Fruit fly (Drosophila melanogaster) whole organism, embryonic: ENCODE data around the gene numb.

Experiments
- Aef1 ChIP-seq: fragments of 200-800 bp; sonication (Bioruptor generic); IDR thresholded peaks from 3 replicates; pipeline ENCODE4 v1.3.6; 2022; ENCODE audit warnings: missing biosample characterization, missing genetic modification characterization
- Atf-2 ChIP-seq: fragments of 200-800 bp; sonication (Bioruptor generic); optimal IDR thresholded peaks from 2 replicates; lab custom pipeline; 2016; ENCODE audit warnings: missing biosample characterization, missing genetic modification characterization
- Blimp-1 ChIP-seq: fragments of 200-800 bp; sonication (Bioruptor generic); optimal IDR thresholded peaks from 3 replicates; lab custom pipeline; 2018; ENCODE audit warnings: missing biosample characterization, missing genetic modification characterization, mild to moderate bottlenecking, moderate library complexity, missing genetic modification reagents
- CG11247 ChIP-seq: fragments of 200-800 bp; sonication (Bioruptor generic); IDR thresholded peaks from 2 replicates; pipeline ENCODE4 v1.3.6; 2022; ENCODE audit warnings: missing biosample characterization, missing genetic modification characterization
- CG11398 ChIP-seq: fragments of 200-800 bp; sonication (Bioruptor generic); optimal IDR thresholded peaks from 2 replicates; lab custom pipeline; 2016; ENCODE audit warnings: missing biosample characterization, missing genetic modification characterization
- CG11723 ChIP-seq: fragments of 200-800 bp; sonication (Bioruptor generic); optimal IDR thresholded peaks from 2 replicates; lab custom pipeline; 2017; ENCODE audit warnings: missing biosample characterization, mild to moderate bottlenecking, missing genetic modification characterization
- CG1233 ChIP-seq: fragments of 200-800 bp; sonication (Bioruptor generic); optimal IDR thresholded peaks from 4 replicates; lab custom pipeline; 2018; ENCODE audit warnings: missing biosample characterization, mild to moderate bottlenecking, missing genetic modification characterization
- CG14710 ChIP-seq: fragments of 200-800 bp; sonication (Bioruptor generic); optimal IDR thresholded peaks from 3 replicates; lab custom pipeline; 2019; ENCODE audit warnings: missing biosample characterization, mild to moderate bottlenecking, missing genetic modification characterization, moderate library complexity
- CG16863 ChIP-seq: fragments of 200-800 bp; sonication (Bioruptor generic); optimal IDR thresholded peaks from 3 replicates; lab custom pipeline; 2016; ENCODE audit warnings: missing biosample characterization, missing genetic modification characterization
- CG17328 ChIP-seq: fragments of 200-800 bp; sonication (Bioruptor generic); IDR thresholded peaks from 2 replicates; pipeline ENCODE4 v1.3.6; 2022; ENCODE audit warnings: missing biosample characterization, missing genetic modification characterization
- CG30431 ChIP-seq: fragments of 200-800 bp; sonication (Bioruptor generic); optimal IDR thresholded peaks from 2 replicates; lab custom pipeline; 2017; ENCODE audit warnings: missing biosample characterization, missing genetic modification characterization
- CG31365 ChIP-seq: fragments of 200-800 bp; sonication (Bioruptor generic); optimal IDR thresholded peaks from 2 replicates; lab custom pipeline; 2018; ENCODE audit warnings: missing biosample characterization, mild to moderate bottlenecking, missing genetic modification characterization
- CG3726 ChIP-seq: fragments of 200-800 bp; sonication (Bioruptor generic); IDR thresholded peaks from 3 replicates; pipeline ENCODE4, ENCODE4 v1.3.6; 2022; ENCODE audit warnings: missing biosample characterization, missing genetic modification characterization
- CG4617 ChIP-seq: fragments of 200-800 bp; sonication (Bioruptor generic); optimal IDR thresholded peaks from 3 replicates; lab custom pipeline; 2016; ENCODE audit warnings: missing biosample characterization, missing genetic modification characterization, borderline replicate concordance
- CG4820 ChIP-seq: fragments of 200-800 bp; sonication (Bioruptor generic); optimal IDR thresholded peaks from 3 replicates; lab custom pipeline; 2016; ENCODE audit warnings: missing biosample characterization, missing genetic modification characterization
- CG4854 ChIP-seq: fragments of 200-800 bp; sonication (Bioruptor generic); optimal IDR thresholded peaks from 2 replicates; lab custom pipeline; 2016; ENCODE audit warnings: missing biosample characterization, missing genetic modification characterization, inconsistent platforms
- CG6683 ChIP-seq: fragments of 200-800 bp; sonication (Bioruptor generic); optimal IDR thresholded peaks from 2 replicates; lab custom pipeline; 2017; ENCODE audit warnings: missing biosample characterization, mild to moderate bottlenecking, missing genetic modification characterization, missing genetic modification reagents
- CG8359 ChIP-seq: fragments of 200-800 bp; sonication (Bioruptor generic); optimal IDR thresholded peaks from 2 replicates; lab custom pipeline; 2017; ENCODE audit warnings: missing biosample characterization, mild to moderate bottlenecking, missing genetic modification characterization, borderline replicate concordance
- CG9876 ChIP-seq: fragments of 200-800 bp; sonication (Bioruptor generic); optimal IDR thresholded peaks from 2 replicates; lab custom pipeline; 2016; ENCODE audit warnings: missing biosample characterization, missing genetic modification characterization
- CoRest ChIP-seq: fragments of 200-800 bp; sonication (Bioruptor generic); optimal IDR thresholded peaks from 3 replicates; lab custom pipeline; 2018; ENCODE audit warnings: missing biosample characterization, mild to moderate bottlenecking, missing genetic modification characterization, moderate library complexity
- Dbx ChIP-seq: fragments of 200-800 bp; sonication (Bioruptor generic); IDR thresholded peaks from 3 replicates; pipeline ENCODE4 v1.3.6; 2022; ENCODE audit warnings: missing biosample characterization, missing genetic modification characterization
- Dek ChIP-seq: fragments of 200-800 bp; sonication (Bioruptor generic); optimal IDR thresholded peaks from 3 replicates; lab custom pipeline; 2019; ENCODE audit warnings: missing biosample characterization, mild to moderate bottlenecking, missing genetic modification characterization, moderate library complexity
- GATAe ChIP-seq: fragments of 200-800 bp; sonication (Bioruptor generic); conservative IDR thresholded peaks from 2 replicates; pipeline ENCODE4 v1.3.6; 2022; ENCODE audit warnings: missing biosample characterization, missing genetic modification characterization
- HHEX ChIP-seq: fragments of 200-800 bp; sonication (Bioruptor generic); optimal IDR thresholded peaks from 3 replicates; lab custom pipeline; 2017; ENCODE audit warnings: missing biosample characterization, mild to moderate bottlenecking, missing genetic modification characterization, missing genetic modification reagents
- Hand ChIP-seq: fragments of 200-800 bp; sonication (Bioruptor generic); optimal IDR thresholded peaks from 2 replicates; lab custom pipeline; 2017; ENCODE audit warnings: mild to moderate bottlenecking, missing biosample characterization, missing genetic modification reagents, missing genetic modification characterization
- Hr3 ChIP-seq: fragments of 200-800 bp; sonication (Bioruptor generic); optimal IDR thresholded peaks from 3 replicates; lab custom pipeline; 2016; ENCODE audit warnings: missing biosample characterization, missing genetic modification characterization
- Lpt ChIP-seq: fragments of >200 bp; optimal IDR thresholded peaks from 2 replicates; lab custom pipeline; 2018; ENCODE audit warnings: missing biosample characterization, missing genetic modification characterization
- MBD-R2 ChIP-seq: fragments of 200-800 bp; sonication (Bioruptor generic); IDR thresholded peaks from 2 replicates; pipeline ENCODE4 v1.3.6; 2022; ENCODE audit warnings: missing biosample characterization, missing genetic modification characterization
- Nf-YB ChIP-seq: fragments of 200-800 bp; sonication (Bioruptor generic); optimal IDR thresholded peaks from 3 replicates; lab custom pipeline; 2019; ENCODE audit warnings: missing biosample characterization, mild to moderate bottlenecking, missing genetic modification characterization, moderate library complexity
- Pdp1 ChIP-seq, 2 experiments: fragments of 200-800 bp; sonication (Bioruptor generic); optimal IDR thresholded peaks; 3 replicates each; lab custom pipeline; 2016; ENCODE audit warnings: missing biosample characterization in 2 of 2, missing genetic modification characterization in 2 of 2, mild to moderate bottlenecking in 1 of 2, moderate library complexity in 1 of 2
- Taf1 ChIP-seq: fragments of 200-800 bp; sonication (Bioruptor generic); IDR thresholded peaks from 2 replicates; pipeline ENCODE4 v1.3.6; 2022; ENCODE audit warnings: missing biosample characterization, missing genetic modification characterization
- Trl ChIP-seq, 3 experiments: fragments of >200 bp in 2 of 3; fragments of 200-800 bp in 1 of 3; sonication (Bioruptor generic) in 1 of 3; optimal IDR thresholded peaks; 2 replicates in 1 of 3; 3 replicates in 2 of 3; lab custom pipeline; 2016 to 2017; ENCODE audit warnings: missing biosample characterization in 1 of 3, missing genetic modification characterization in 1 of 3
- ara ChIP-seq: fragments of 200-800 bp; sonication (Bioruptor generic); IDR thresholded peaks from 2 replicates; pipeline ENCODE4 v1.3.6; 2022; ENCODE audit warnings: missing biosample characterization, missing genetic modification characterization
- dmrt11E ChIP-seq: fragments of 200-800 bp; sonication (Bioruptor generic); optimal IDR thresholded peaks from 3 replicates; lab custom pipeline; 2018; ENCODE audit warnings: missing biosample characterization, mild to moderate bottlenecking, missing genetic modification characterization, moderate library complexity
- dysf ChIP-seq: fragments of 200-800 bp; sonication (Bioruptor generic); IDR thresholded peaks from 3 replicates; pipeline ENCODE4 v1.3.6; 2022; ENCODE audit warnings: missing biosample characterization, missing genetic modification characterization
- gcm2 ChIP-seq: fragments of 200-800 bp; sonication (Bioruptor generic); optimal IDR thresholded peaks from 2 replicates; lab custom pipeline; 2016; ENCODE audit warnings: missing biosample characterization, missing genetic modification characterization
- jigr1 ChIP-seq: fragments of 200-800 bp; sonication (Bioruptor generic); IDR thresholded peaks from 3 replicates; pipeline ENCODE4 v1.3.6; 2022; ENCODE audit warnings: missing biosample characterization, missing genetic modification characterization
- kah ChIP-seq: fragments of 200-800 bp; sonication (Bioruptor generic); optimal IDR thresholded peaks from 2 replicates; lab custom pipeline; 2018; ENCODE audit warnings: missing biosample characterization, mild to moderate bottlenecking, missing genetic modification characterization
- kni ChIP-seq: fragments of 200-800 bp; sonication (Bioruptor generic); optimal IDR thresholded peaks from 3 replicates; lab custom pipeline; 2017; ENCODE audit warnings: mild to moderate bottlenecking, missing biosample characterization, missing genetic modification reagents, missing genetic modification characterization
- lab ChIP-seq: fragments of 200-800 bp; sonication (Bioruptor generic); optimal IDR thresholded peaks from 3 replicates; lab custom pipeline; 2017; ENCODE audit warnings: missing biosample characterization, missing genetic modification characterization, mild to moderate bottlenecking, moderate library complexity, missing genetic modification reagents
- onecut ChIP-seq: fragments of 200-800 bp; sonication (Bioruptor generic); IDR thresholded peaks from 2 replicates; pipeline ENCODE4 v1.3.6; 2022; ENCODE audit warnings: missing biosample characterization, missing genetic modification characterization
- pita ChIP-seq: fragments of 200-800 bp; sonication (Bioruptor generic); optimal IDR thresholded peaks from 2 replicates; lab custom pipeline; 2017; ENCODE audit warnings: missing biosample characterization, mild to moderate bottlenecking, missing genetic modification characterization
- pzg ChIP-seq: fragments of 200-800 bp; sonication (Bioruptor generic); optimal IDR thresholded peaks from 3 replicates; lab custom pipeline; 2018; ENCODE audit warnings: missing biosample characterization, mild to moderate bottlenecking, missing genetic modification characterization, moderate library complexity
- sd ChIP-seq: fragments of 200-800 bp; sonication (Bioruptor generic); optimal IDR thresholded peaks from 3 replicates; lab custom pipeline; 2018; ENCODE audit warnings: missing biosample characterization, mild to moderate bottlenecking, missing genetic modification characterization, moderate library complexity
- sug ChIP-seq: fragments of 200-800 bp; optimal IDR thresholded peaks from 2 replicates; lab custom pipeline; 2019; ENCODE audit warnings: missing biosample characterization, mild to moderate bottlenecking, missing genetic modification characterization, moderate library complexity
- vvl ChIP-seq: fragments of 200-800 bp; sonication (Bioruptor generic); IDR thresholded peaks from 2 replicates; pipeline ENCODE4 v1.3.6; 2022; ENCODE audit warnings: missing biosample characterization, missing genetic modification characterization
- yki ChIP-seq: fragments of >200 bp; optimal IDR thresholded peaks from 3 replicates; lab custom pipeline; 2018
- zen ChIP-seq: fragments of 200-800 bp; sonication (Bioruptor generic); optimal IDR thresholded peaks from 3 replicates; lab custom pipeline; 2018; ENCODE audit warnings: missing biosample characterization, mild to moderate bottlenecking, missing genetic modification characterization, moderate library complexity
- zfh2 ChIP-seq: fragments of 200-800 bp; sonication (Bioruptor generic); optimal IDR thresholded peaks from 2 replicates; lab custom pipeline; 2016; ENCODE audit warnings: missing biosample characterization, missing genetic modification characterization

The numb gene

DNA sequence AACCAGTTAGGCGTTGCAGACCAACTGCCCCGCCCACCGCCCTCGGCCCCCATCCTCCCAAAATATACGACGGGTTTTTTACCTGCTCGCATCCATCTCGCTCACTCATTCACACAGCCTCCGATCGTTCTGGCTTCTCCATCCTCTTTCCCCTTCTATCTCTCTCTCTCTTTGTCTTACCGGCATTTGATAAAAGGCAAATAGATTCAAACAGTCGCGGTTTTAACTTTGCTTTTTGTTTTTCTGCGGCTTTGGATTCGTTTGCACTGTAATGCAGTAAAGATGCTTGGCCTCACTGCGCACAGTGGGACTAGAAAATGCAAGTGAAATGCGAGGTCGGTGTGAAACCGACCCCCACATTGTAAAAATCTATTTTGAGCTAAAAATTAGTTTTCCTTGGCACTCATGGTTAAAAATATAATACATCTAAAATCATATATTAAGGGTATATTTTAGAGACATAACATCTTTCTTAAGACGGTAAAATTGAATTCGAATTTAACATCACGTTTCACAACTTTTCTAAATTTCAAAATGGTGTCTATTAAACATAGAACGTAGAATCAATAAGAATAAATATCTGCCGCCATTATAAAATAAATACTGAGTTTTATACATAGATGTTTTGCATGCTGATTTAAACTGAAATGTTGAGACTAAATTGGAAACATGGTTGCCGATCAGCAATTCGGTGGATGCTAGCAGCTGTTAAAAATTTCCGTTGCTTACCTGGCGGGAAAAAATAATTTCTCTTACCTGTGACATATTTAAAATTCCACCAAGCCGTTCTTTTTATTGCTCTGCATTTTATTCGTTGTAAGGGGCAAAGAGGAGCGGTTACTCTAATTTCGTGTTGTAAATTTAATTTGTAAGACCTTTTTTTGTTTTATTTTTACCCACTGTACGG lies 59.4 kb downstream of the numb start (continued):
- no peak for TF ChIP-seq onecut (GFP tag; lab: Robert Waterston, UW)
- no peak for TF ChIP-seq sd
- TF ChIP-seq yki (lab: Kevin White, UChicago) = no peak
- TF ChIP-seq Dek = no peak
- TF ChIP-seq sug (tag; lab: Kevin White, UChicago) = no peak
- TF ChIP-seq pzg = no peak
- TF ChIP-seq CG4854 = no peak
- TF ChIP-seq CG9876 (GFP tag; lab: Kevin White, UChicago) = no peak
- TF ChIP-seq GATAe = no peak
- no peak for TF ChIP-seq gcm2 (GFP tag; lab: Kevin White, UChicago)
- TF ChIP-seq CG16863 (GFP tag; lab: Kevin White, UChicago) = no peak
- TF ChIP-seq Nf-YB (GFP tag; lab: Kevin White, UChicago) = no peak
- TF ChIP-seq Taf1 (GFP tag; lab: Robert Waterston, UW) = no peak
- TF ChIP-seq CG1233 (GFP tag; lab: Kevin White, UChicago) = no peak
- TF ChIP-seq dmrt11E (tag; lab: Kevin White, UChicago) = no peak
- TF ChIP-seq Dbx (GFP tag; lab: Robert Waterston, UW) = 0 out of 3 replicates have a peak, but pooled peaks have one; percentile 36
- no peak for TF ChIP-seq HHEX (GFP tag; lab: Kevin White, UChicago)
- TF ChIP-seq Aef1 (GFP tag; lab: Robert Waterston, UW) = peak; percentile 12; the same call in 1 of the 3 replicates
- TF ChIP-seq CG4820 (GFP tag; lab: Kevin White, UChicago) = no peak
- no peak for TF ChIP-seq CG8359 (GFP tag; lab: Kevin White, UChicago)
- TF ChIP-seq Hr3 (GFP tag; lab: Kevin White, UChicago) = no peak
- TF ChIP-seq MBD-R2 (GFP tag; lab: Robert Waterston, UW) = no peak; the same call in 1 of the 2 replicates
- TF ChIP-seq jigr1 = no peak
- no peak for TF ChIP-seq CG31365
- TF ChIP-seq Lpt (GFP tag; lab: Kevin White, UChicago) = no peak
- no peak for TF ChIP-seq CG11723 (GFP tag; lab: Kevin White, UChicago)
- TF ChIP-seq, all 482 proteins: peak for 89

- TF ChIP-seq vvl (peak; percentile 30; the same call in 1 of the 2 replicates), Blimp-1 (GFP tag; lab: Kevin White, UChicago) (peak; percentile 17), kni (peak; percentile 8), Atf-2 (GFP tag; lab: Kevin White, UChicago) (no peak), CG3726 (GFP tag; lab: Robert Waterston, UW) (no peak), CG14710 (no peak), Pdp1 (GFP tag; optimal IDR thresholded peaks at IDR 0.05; lab: Kevin White, UChicago) (no peak), zfh2 (GFP tag; lab: Kevin White, UChicago) (no peak), CG4617 (GFP tag; lab: Kevin White, UChicago) (no peak), pita (GFP tag; lab: Kevin White, UChicago) (no peak), CG11398 (GFP tag; lab: Kevin White, UChicago) (peak; percentile 27), ara (0 out of 2 replicates have a peak, but pooled peaks have one; percentile 31), Hand (no peak), zen (no peak), lab (GFP tag; lab: Kevin White, UChicago) (peak; percentile 17), Trl (optimal IDR thresholded peaks at IDR 0.05; lab: Kevin White, UChicago) (peak in 1 of 2 experiments; percentile 10), Trl (GFP tag; optimal IDR thresholded peaks at IDR 0.05; lab: Kevin White, UChicago) (peak; percentile 43), CG30431 (no peak), CoRest (tag; lab: Kevin White, UChicago) (no peak), CG11247 (GFP tag; lab: Robert Waterston, UW) (no peak), CG6683 (GFP tag; lab: Kevin White, UChicago) (no peak), kah (GFP tag; lab: Kevin White, UChicago) (no peak), CG17328 (GFP tag; lab: Robert Waterston, UW) (peak; percentile 34; the same call in 1 of the 2 replicates), dysf (GFP tag; lab: Robert Waterston, UW) (0 out of 3 replicates have a peak, but pooled peaks have one; percentile 15)
Observed at dm6 chr2L:9497285-9497660, 60.0 kb downstream of the numb start.
